Worm (Caenorhabditis elegans) whole organism, L2 larva: ENCODE measurements around the gene Y57E12AL.6.

Experiments
- Y55F3AM.14 ChIP-seq: fragments of 200-800 bp; sonication (Bioruptor generic); optimal IDR thresholded peaks from 2 replicates; lab custom pipeline; 2018; ENCODE audit warnings: mild to moderate bottlenecking, missing genetic modification characterization, missing compliant biosample characterization
- fos-1 ChIP-seq: fragments of 150-350 bp; optimal IDR thresholded peaks from 2 replicates; lab custom pipeline; 2014; ENCODE audit warnings: missing biosample characterization, missing genetic modification characterization
- nhr-12 ChIP-seq: fragments of 150-350 bp; optimal IDR thresholded peaks from 2 replicates; lab custom pipeline; 2014; ENCODE audit warnings: missing biosample characterization, missing genetic modification characterization
- unc-55 ChIP-seq: fragments of 150-350 bp; sonication (generic microtip); optimal IDR thresholded peaks from 3 replicates; lab custom pipeline; 2014; ENCODE audit warnings: missing biosample characterization, missing genetic modification reagents, missing genetic modification characterization

DNA sequence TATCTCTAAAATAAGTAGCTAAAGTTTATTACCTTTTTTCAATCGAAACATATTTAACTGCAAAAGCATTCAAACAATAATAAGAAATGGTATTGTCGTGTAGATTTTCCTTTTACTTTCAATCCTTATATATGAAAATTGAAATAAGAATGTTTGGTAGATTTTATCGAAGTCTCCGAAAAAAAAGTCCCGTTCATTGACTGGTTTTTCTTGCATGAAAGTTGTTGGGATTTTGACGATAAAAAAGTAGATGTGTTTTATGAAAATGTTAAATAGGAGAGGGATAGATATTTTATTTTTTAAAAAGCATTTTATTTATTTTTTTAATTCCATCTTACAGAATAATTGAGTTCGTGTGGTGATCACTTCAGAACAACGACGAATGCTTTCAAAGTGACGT, 44.4 kb downstream of the Y57E12AL.6 start, which contains the start of gene C33G8.13:
- no peak for TF ChIP-seq Y55F3AM.14 (GFP tag; lab: Kevin White, UChicago)
- no peak for TF ChIP-seq unc-55 (GFP tag; lab: Kevin White, UChicago)
- TF ChIP-seq nhr-12, result no peak
- TF ChIP-seq fos-1, result no peak
